Worm (Caenorhabditis elegans) whole organism, mixed stage, embryonic: ENCODE data around the gene Y75B12B.3.
"Not testable (repeated sequence)": the region's sequence is repeated elsewhere in the genome, so short reads cannot be mapped to it uniquely, and the experiment has no call there.

Experiments used
- bed-3 ChIP-seq: fragments of 200-800 bp; sonication (Bioruptor generic); optimal IDR thresholded peaks from 3 replicates; lab custom pipeline; 2018; ENCODE audit warnings: mild to moderate bottlenecking, missing genetic modification characterization, moderate library complexity, missing compliant biosample characterization
- blmp-1 ChIP-seq: fragments of 150-350 bp; optimal IDR thresholded peaks from 2 replicates; lab custom pipeline; 2014; ENCODE audit warnings: missing biosample characterization, missing genetic modification characterization
- ceh-83 ChIP-seq: fragments of 200-800 bp; sonication (Bioruptor generic); optimal IDR thresholded peaks from 2 replicates; lab custom pipeline; 2018; ENCODE audit warnings: mild to moderate bottlenecking, missing genetic modification characterization, missing compliant biosample characterization
- ces-1 ChIP-seq: fragments of 150-350 bp; optimal IDR thresholded peaks from 2 replicates; lab custom pipeline; 2014; ENCODE audit warnings: missing biosample characterization, missing genetic modification reagents, missing genetic modification characterization
- cnd-1 ChIP-seq: fragments of 200-800 bp; sonication (Bioruptor generic); optimal IDR thresholded peaks from 2 replicates; lab custom pipeline; 2018; ENCODE audit warnings: mild to moderate bottlenecking, missing genetic modification characterization, missing compliant biosample characterization
- elt-3 ChIP-seq: fragments of 150-350 bp; optimal IDR thresholded peaks from 2 replicates; lab custom pipeline; 2014; ENCODE audit warnings: missing biosample characterization, missing genetic modification characterization
- flh-1 ChIP-seq: fragments of 200-800 bp; sonication (Bioruptor generic); optimal IDR thresholded peaks from 2 replicates; lab custom pipeline; 2018; ENCODE audit warnings: mild to moderate bottlenecking, missing genetic modification characterization, moderate library complexity, missing compliant biosample characterization
- ham-2 ChIP-seq: fragments of 200-800 bp; sonication (Bioruptor generic); optimal IDR thresholded peaks from 2 replicates; lab custom pipeline; 2018; ENCODE audit warnings: mild to moderate bottlenecking, missing genetic modification characterization, missing compliant biosample characterization
- hlh-1 ChIP-seq: fragments of 150-350 bp; optimal IDR thresholded peaks from 2 replicates; lab custom pipeline; 2014; ENCODE audit warnings: missing biosample characterization, missing genetic modification reagents, missing genetic modification characterization
- lin-13 ChIP-seq: fragments of 150-350 bp; optimal IDR thresholded peaks from 2 replicates; lab custom pipeline; 2014; ENCODE audit warnings: missing biosample characterization, missing genetic modification characterization
- lin-32 ChIP-seq: fragments of 200-800 bp; sonication (Bioruptor generic); optimal IDR thresholded peaks from 2 replicates; lab custom pipeline; 2018; ENCODE audit warnings: mild to moderate bottlenecking, missing genetic modification characterization, missing compliant biosample characterization
- lsy-2 ChIP-seq: fragments of 150-350 bp; optimal IDR thresholded peaks from 2 replicates; lab custom pipeline; 2014; ENCODE audit warnings: missing biosample characterization, missing genetic modification characterization
- mab-5 ChIP-seq: fragments of 150-350 bp; optimal IDR thresholded peaks from 2 replicates; lab custom pipeline; 2014; ENCODE audit warnings: missing biosample characterization, missing genetic modification characterization
- mep-1 ChIP-seq: fragments of 150-350 bp; optimal IDR thresholded peaks from 2 replicates; lab custom pipeline; 2017; ENCODE audit warnings: missing biosample characterization, missing genetic modification reagents, missing genetic modification characterization, inconsistent platforms
- mls-2 ChIP-seq: sonication (generic microtip); optimal IDR thresholded peaks from 2 replicates; lab custom pipeline; 2016; ENCODE audit warnings: mild to moderate bottlenecking, missing genetic modification characterization, moderate library complexity, missing compliant biosample characterization
- nhr-12 ChIP-seq: fragments of 150-350 bp; optimal IDR thresholded peaks from 2 replicates; lab custom pipeline; 2014; ENCODE audit warnings: missing biosample characterization, missing genetic modification characterization
- nhr-2 ChIP-seq: fragments of 150-350 bp; optimal IDR thresholded peaks from 2 replicates; lab custom pipeline; 2014; ENCODE audit warnings: missing biosample characterization, missing genetic modification characterization
- nhr-237 ChIP-seq: fragments of 150-350 bp; optimal IDR thresholded peaks from 2 replicates; lab custom pipeline; 2014; ENCODE audit warnings: missing biosample characterization, missing genetic modification characterization
- nhr-28 ChIP-seq: fragments of 150-350 bp; optimal IDR thresholded peaks from 2 replicates; lab custom pipeline; 2014; ENCODE audit warnings: missing biosample characterization, missing genetic modification characterization
- nhr-76 ChIP-seq: sonication (generic microtip); optimal IDR thresholded peaks from 2 replicates; lab custom pipeline; 2017; ENCODE audit warnings: missing biosample characterization, missing genetic modification characterization
- sem-2 ChIP-seq: fragments of 200-800 bp; sonication (Bioruptor generic); optimal IDR thresholded peaks from 2 replicates; lab custom pipeline; 2018; ENCODE audit warnings: mild to moderate bottlenecking, missing genetic modification characterization, missing compliant biosample characterization
- sptf-1 ChIP-seq: sonication (generic microtip); optimal IDR thresholded peaks from 2 replicates; lab custom pipeline; 2017; ENCODE audit warnings: mild to moderate bottlenecking, missing genetic modification characterization, moderate library complexity, missing compliant biosample characterization
- tbx-8 ChIP-seq: fragments of 200-800 bp; sonication (Bioruptor generic); optimal IDR thresholded peaks from 2 replicates; lab custom pipeline; 2018; ENCODE audit warnings: mild to moderate bottlenecking, missing genetic modification characterization, moderate library complexity, missing compliant biosample characterization
- unc-120 ChIP-seq: sonication (generic microtip); optimal IDR thresholded peaks from 2 replicates; lab custom pipeline; 2017; ENCODE audit warnings: missing genetic modification characterization, missing compliant biosample characterization; ENCODE audit not compliant: poor library complexity, severe bottlenecking
- unc-39 ChIP-seq: fragments of 150-350 bp; optimal IDR thresholded peaks from 2 replicates; lab custom pipeline; 2014; ENCODE audit warnings: missing biosample characterization, missing genetic modification characterization
- zip-8 ChIP-seq: fragments of 150-350 bp; optimal IDR thresholded peaks from 2 replicates; lab custom pipeline; 2014; ENCODE audit warnings: missing biosample characterization, missing genetic modification characterization
- ztf-11 ChIP-seq: fragments of 150-350 bp; optimal IDR thresholded peaks from 2 replicates; lab custom pipeline; 2014; ENCODE audit warnings: missing biosample characterization, missing genetic modification characterization

The Y75B12B.3 gene

DNA sequence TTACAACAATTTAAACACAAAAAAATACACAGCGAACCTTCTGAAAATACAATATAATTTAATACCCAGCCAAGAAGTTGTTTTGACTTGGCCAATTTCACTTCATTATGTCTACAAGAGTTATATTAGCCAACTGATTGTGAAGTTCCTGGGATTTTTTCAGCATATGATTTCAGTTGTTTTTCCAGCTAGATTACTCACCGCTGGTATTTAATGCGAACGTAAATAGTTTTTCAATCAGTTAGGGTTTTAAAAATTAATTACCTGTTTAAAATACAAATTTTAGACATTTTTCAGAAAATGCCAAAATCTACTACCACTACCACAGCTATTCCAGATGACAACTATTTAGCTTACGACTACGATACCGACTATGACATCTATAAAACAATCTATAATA, 39.6 kb upstream of the Y75B12B.3 start, which contains the start of gene srw-14:
TSS of gene srw-14 (plus strand) at position 301 of the 400 bp plus-strand sequence.
- TF ChIP-seq ham-2: no peak
- no peak for TF ChIP-seq ceh-83 (GFP tag; lab: Kevin White, UChicago)
- no peak for TF ChIP-seq nhr-237 (tag; lab: Kevin White, UChicago)
- no peak for TF ChIP-seq mep-1 (tag; lab: Kevin White, UChicago)
- TF ChIP-seq nhr-76: no peak
- no peak for TF ChIP-seq bed-3
- no peak for TF ChIP-seq unc-120 (tag; lab: Kevin White, UChicago)
- TF ChIP-seq ztf-11 (tag; lab: Kevin White, UChicago): no peak
- TF ChIP-seq tbx-8 (GFP tag; lab: Kevin White, UChicago): no peak
- no peak for TF ChIP-seq lin-32 (GFP tag; lab: Kevin White, UChicago)
- TF ChIP-seq elt-3: no peak

- TF ChIP-seq lin-32 (GFP tag; lab: Kevin White, UChicago): no peak
- no peak for TF ChIP-seq bed-3
- no peak for TF ChIP-seq ztf-11 (tag; lab: Kevin White, UChicago)
- no peak for TF ChIP-seq zip-8 (tag; lab: Kevin White, UChicago)
- no peak for TF ChIP-seq lin-13
- TF ChIP-seq ceh-83 (GFP tag; lab: Kevin White, UChicago): no peak
- no peak for TF ChIP-seq nhr-12
- no peak for TF ChIP-seq lsy-2 (tag; lab: Kevin White, UChicago)
- TF ChIP-seq ces-1 (GFP tag; lab: Kevin White, UChicago): no peak
Measured at ce11 chrV:15223668-15224067, 37.6 kb upstream of the Y75B12B.3 start, which contains the start of gene srw-24. Gene srw-24 (plus strand): TSS chrV:15223968.

DNA sequence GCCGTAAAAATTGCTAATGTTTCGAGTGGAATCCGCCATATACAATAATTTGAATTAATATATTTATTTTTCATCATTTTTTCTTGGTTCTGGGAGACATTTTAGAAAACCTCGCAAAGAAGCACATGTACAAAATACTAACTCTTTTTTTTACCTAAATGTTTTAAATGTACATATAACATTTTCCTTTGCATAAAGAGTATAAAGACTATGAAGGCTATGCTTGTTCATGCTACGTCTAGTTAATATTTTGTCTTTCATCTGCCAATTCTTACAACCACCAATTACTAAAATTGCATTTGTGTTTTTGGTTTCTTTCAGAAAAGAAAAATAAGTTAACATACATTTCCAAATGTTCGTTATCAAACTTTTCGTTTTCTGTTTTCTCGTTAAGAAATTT, 35.3 kb upstream of the Y75B12B.3 start, which contains the start of gene irld-25:
TSS of gene irld-25 (plus strand) at position 301 of the 400 bp plus-strand sequence.
- TF ChIP-seq zip-8 (tag; lab: Kevin White, UChicago): no peak
- TF ChIP-seq flh-1 (GFP tag; lab: Kevin White, UChicago): no peak
- no peak for TF ChIP-seq nhr-12
- TF ChIP-seq nhr-28 (tag; lab: Kevin White, UChicago): no peak
- TF ChIP-seq lin-13: no peak
- TF ChIP-seq mab-5 (tag; lab: Kevin White, UChicago): no peak
- TF ChIP-seq ceh-83 (GFP tag; lab: Kevin White, UChicago): no peak
- no peak for TF ChIP-seq blmp-1
- no peak for TF ChIP-seq elt-3
- TF ChIP-seq mls-2 (tag; lab: Kevin White, UChicago): no peak
- TF ChIP-seq cnd-1 (tag; lab: Kevin White, UChicago): no peak
- no peak for TF ChIP-seq nhr-76
- TF ChIP-seq hlh-1 (tag; lab: Kevin White, UChicago): no peak
- TF ChIP-seq sptf-1 (tag; lab: Kevin White, UChicago): no peak
- TF ChIP-seq lin-32 (GFP tag; lab: Kevin White, UChicago): no peak
- TF ChIP-seq lsy-2 (tag; lab: Kevin White, UChicago): no peak

DNA sequence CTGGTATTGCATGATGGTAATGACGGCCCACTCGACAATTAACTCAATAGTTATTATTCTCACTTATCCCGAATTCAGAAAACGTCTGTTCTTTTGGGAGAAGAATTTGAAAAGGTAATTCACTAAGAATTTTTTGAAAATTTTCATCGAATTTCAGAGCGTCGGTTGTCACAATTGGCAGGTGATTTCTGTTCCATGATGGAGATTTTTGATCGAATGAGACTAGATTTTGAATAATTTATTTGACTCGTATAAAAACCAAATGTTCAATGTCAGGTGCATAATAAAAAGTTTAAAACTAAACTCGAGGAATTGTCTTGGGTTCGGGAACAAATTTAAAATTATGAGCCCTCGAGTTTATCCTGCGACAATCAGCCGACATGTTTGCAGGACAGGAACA, 30.6 kb upstream of the Y75B12B.3 start, which contains the start of gene sri-25:
TSS of gene sri-25 (plus strand) at position 301 of the 400 bp plus-strand sequence.
- TF ChIP-seq unc-39 (tag; lab: Kevin White, UChicago) (no peak), flh-1 (GFP tag; lab: Kevin White, UChicago) (no peak)

DNA sequence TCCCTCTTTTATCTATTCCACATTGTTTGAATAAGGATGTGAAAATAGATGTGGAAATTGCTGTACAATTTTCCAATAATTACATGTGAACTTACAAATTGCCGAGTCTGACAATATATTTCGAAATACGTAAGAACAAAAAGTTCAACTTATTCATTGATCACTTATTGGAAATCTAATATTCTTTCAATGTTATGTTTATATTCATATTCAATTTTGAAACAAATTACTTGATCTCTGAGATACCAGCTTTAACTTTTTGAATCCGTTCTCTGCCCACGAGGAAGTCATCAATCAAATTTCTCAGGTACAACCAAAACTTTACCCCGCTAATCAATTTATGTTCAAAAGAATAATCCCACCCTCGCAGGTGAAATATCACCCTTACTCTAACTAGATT, 29.1 kb upstream of the Y75B12B.3 start, which contains the start of gene sri-26:
TSS of gene sri-26 (plus strand) at position 301 of the 400 bp plus-strand sequence.
- TF ChIP-seq bed-3; ceh-83 (GFP tag; lab: Kevin White, UChicago); nhr-2 (tag; lab: Kevin White, UChicago): not testable (repeated sequence)

- TF ChIP-seq ceh-83 (GFP tag; lab: Kevin White, UChicago); lsy-2 (tag; lab: Kevin White, UChicago); hlh-1 (tag; lab: Kevin White, UChicago): not testable (repeated sequence)
Measured at ce11 chrV:15211869-15212268, 25.8 kb upstream of the Y75B12B.3 start, which contains the start of gene sri-24. Gene sri-24 (plus strand): TSS chrV:15212169.

- TF ChIP-seq sem-2 (GFP tag; lab: Kevin White, UChicago); unc-39 (tag; lab: Kevin White, UChicago); lsy-2 (tag; lab: Kevin White, UChicago): not testable (repeated sequence)
Measured at ce11 chrV:15207681-15208080, 21.6 kb upstream of the Y75B12B.3 start, which contains the start of gene C41G6.12. Gene C41G6.12 (minus strand): TSS chrV:15207781.
